Worm (Caenorhabditis elegans) whole organism, L4/young adult: ENCODE measurements around the gene C08B6.14.

Experiments used
- W03F9.2 ChIP-seq: fragments of 150-350 bp; optimal IDR thresholded peaks from 2 replicates; lab custom pipeline; 2014; ENCODE audit warnings: missing biosample characterization, missing genetic modification characterization
- dao-5 ChIP-seq: sonication (generic microtip); optimal IDR thresholded peaks from 2 replicates; lab custom pipeline; 2016; ENCODE audit warnings: missing genotype, missing genetic modification characterization, moderate library complexity, missing compliant biosample characterization
- him-1 ChIP-seq: sonication (generic microtip); optimal IDR thresholded peaks from 2 replicates; lab custom pipeline; 2016; ENCODE audit warnings: missing genotype, missing genetic modification reagents, missing genetic modification characterization, missing compliant biosample characterization

The C08B6.14 gene

ce11 chrV:10051855-10052254, 50.0 kb downstream of the C08B6.14 start, which contains the start of gene str-118:
TSS of gene str-118 (plus strand) at chrV:10052155.
- TF ChIP-seq him-1 (tag; lab: Kevin White, UChicago): no peak
- TF ChIP-seq W03F9.2 (tag; lab: Kevin White, UChicago): no peak
- no peak for TF ChIP-seq dao-5 (tag; lab: Kevin White, UChicago)
